Worm (Caenorhabditis elegans) whole organism, early embryonic: ENCODE results near the gene cng-3.

Source experiments
- B0310.2 ChIP-seq: sonication (generic microtip); optimal IDR thresholded peaks from 2 replicates; lab custom pipeline; 2016; ENCODE audit warnings: mild to moderate bottlenecking, missing genetic modification characterization, missing compliant biosample characterization
- F13C5.2 ChIP-seq: sonication (generic microtip); optimal IDR thresholded peaks from 2 replicates; lab custom pipeline; 2017; ENCODE audit warnings: mild to moderate bottlenecking, missing genetic modification characterization, inconsistent platforms, missing compliant biosample characterization
- aly-1 ChIP-seq: sonication (generic microtip); optimal IDR thresholded peaks from 2 replicates; lab custom pipeline; 2016; ENCODE audit warnings: missing genetic modification characterization, missing compliant biosample characterization
- ama-1 ChIP-seq: fragments of 150-350 bp; optimal IDR thresholded peaks from 2 replicates; lab custom pipeline; 2014
- ceh-13 ChIP-seq: fragments of 200-800 bp; sonication (Bioruptor generic); optimal IDR thresholded peaks from 2 replicates; lab custom pipeline; 2018; ENCODE audit warnings: mild to moderate bottlenecking, missing genetic modification characterization, missing compliant biosample characterization
- flt-1 ChIP-seq: fragments of 200-800 bp; sonication (Bioruptor generic); IDR thresholded peaks from 2 replicates; pipeline ENCODE4 v1.3.6; 2022; ENCODE audit warnings: missing genetic modification characterization, missing compliant biosample characterization
- hmbx-1 ChIP-seq: sonication (generic microtip); optimal IDR thresholded peaks from 2 replicates; lab custom pipeline; 2016; ENCODE audit warnings: mild to moderate bottlenecking, missing genetic modification characterization, missing compliant biosample characterization
- hmg-4 ChIP-seq: fragments of 200-800 bp; sonication (Bioruptor generic); optimal IDR thresholded peaks from 2 replicates; lab custom pipeline; 2018; ENCODE audit warnings: mild to moderate bottlenecking, missing genetic modification characterization, missing compliant biosample characterization
- hnd-1 ChIP-seq: sonication (generic microtip); optimal IDR thresholded peaks from 2 replicates; lab custom pipeline; 2016; ENCODE audit warnings: missing genetic modification characterization, missing compliant biosample characterization
- sea-1 ChIP-seq: fragments of 200-800 bp; sonication (Bioruptor generic); conservative IDR thresholded peaks from 2 replicates; pipeline ENCODE4 v1.3.6; 2022; ENCODE audit warnings: missing genetic modification characterization, missing compliant biosample characterization
- tbx-11 ChIP-seq: fragments of 200-800 bp; sonication (Bioruptor generic); IDR thresholded peaks from 2 replicates; pipeline ENCODE4 v1.3.6; 2022; ENCODE audit warnings: missing genetic modification characterization, missing compliant biosample characterization
- tra-4 ChIP-seq: sonication (generic microtip); optimal IDR thresholded peaks from 2 replicates; lab custom pipeline; 2017; ENCODE audit warnings: missing genetic modification characterization, missing compliant biosample characterization

- TF ChIP-seq hmbx-1 (tag; lab: Kevin White, UChicago) = no peak
- no peak for TF ChIP-seq ama-1 (lab: Kevin White, UChicago)
- TF ChIP-seq hnd-1 (tag; lab: Kevin White, UChicago) = no peak
- no peak for TF ChIP-seq F13C5.2 (tag; lab: Kevin White, UChicago)
- TF ChIP-seq tra-4 (tag; lab: Kevin White, UChicago) = no peak
- TF ChIP-seq tbx-11 = no peak
- TF ChIP-seq flt-1 (GFP tag; lab: Robert Waterston, UW) = no peak
- no peak for TF ChIP-seq hmg-4 (GFP tag; lab: Kevin White, UChicago)
- no peak for TF ChIP-seq sea-1 (GFP tag; lab: Robert Waterston, UW)
- no peak for TF ChIP-seq B0310.2 (tag; lab: Kevin White, UChicago)
- no peak for TF ChIP-seq aly-1 (tag; lab: Kevin White, UChicago)
- TF ChIP-seq ceh-13 (GFP tag; lab: Kevin White, UChicago) = no peak
Measured at ce11 chrIV:9467418-9467817, 13.4 kb downstream of the cng-3 start, which contains the start of gene F38E11.6.
